Fruit fly (Drosophila melanogaster): Measurements from ENCODE around the gene Gart.

dm6 chr2L:7038404-7039341 is 15.0 kb upstream of the Gart start:
- TF ChIP-seq Mnt (GFP tag; optimal IDR thresholded peaks at IDR 0.05), result no peak
- TF ChIP-seq bab1 (GFP tag; optimal IDR thresholded peaks at IDR 0.05), result no peak
- no peak for TF ChIP-seq kay (GFP tag; ENCODE audit: borderline replicate concordance)
